Fruit fly (Drosophila melanogaster) Kc167 (cell line): Measurements from ENCODE around the gene usp.

Experiments
- Myc ChIP-seq: fragments of >200 bp; optimal IDR thresholded peaks from 2 replicates; lab custom pipeline; 2017; ENCODE audit warnings: missing external identifiers
- Sin3A ChIP-seq: fragments of >200 bp; optimal IDR thresholded peaks from 2 replicates; lab custom pipeline; 2018; ENCODE audit warnings: missing external identifiers

dm6 chrX:2087501-2087900, 45.4 kb upstream of the usp start:
- TF ChIP-seq Sin3A (lab: Kevin White, UChicago) (no peak), Myc (lab: Kevin White, UChicago) (no peak)
